Worm (Caenorhabditis elegans): ENCODE measurements around the gene chil-4.
A peak's percentile ranks its signal among the peaks of the same experiment; 100 is the strongest.

Gene chil-4

ce11 chrII:9861394-9861793, 5.9 kb upstream of the chil-4 start, which contains the start of gene chil-3:
chil-3 (minus strand) TSS chrII:9861494.
- TF ChIP-seq tab-1 (GFP tag; IDR thresholded peaks at IDR 0.05): no peak
- TF ChIP-seq flt-1 (GFP tag; IDR thresholded peaks at IDR 0.05): no peak
- no peak for TF ChIP-seq klf-2 (GFP tag; conservative IDR thresholded peaks at IDR 0.05)

- TF ChIP-seq tab-1 (GFP tag; IDR thresholded peaks at IDR 0.05) (no peak), klf-2 (GFP tag; conservative IDR thresholded peaks at IDR 0.05) (no peak), T22C8.4 (GFP tag; IDR thresholded peaks at IDR 0.05) (no peak), med-1 (GFP tag; optimal IDR thresholded peaks at IDR 0.05; ENCODE audit: insufficient read depth) (no peak), ztf-23 (GFP tag; IDR thresholded peaks at IDR 0.05) (no peak), ztf-29 (GFP tag; IDR thresholded peaks at IDR 0.05) (no peak), flt-1 (GFP tag; IDR thresholded peaks at IDR 0.05) (no peak), cog-1 (tag; optimal IDR thresholded peaks at IDR 0.05) (no peak), ref-1 (GFP tag; conservative IDR thresholded peaks at IDR 0.05) (no peak)
These were observed 4.1 kb upstream of the chil-4 start, which contains the start of gene chil-5 for ce11 chrII:9859575-9859974. chil-5 (minus strand) TSS chrII:9859675.

ce11 chrII:9857791-9858190, 2.3 kb upstream of the chil-4 start, which contains the start of gene chil-6:
chil-6 (minus strand) TSS chrII:9857891.
- no peak for TF ChIP-seq T22C8.4 (GFP tag; IDR thresholded peaks at IDR 0.05)
- no peak for TF ChIP-seq cog-1 (tag; optimal IDR thresholded peaks at IDR 0.05)
- TF ChIP-seq tab-1 (GFP tag; IDR thresholded peaks at IDR 0.05): no peak
- no peak for TF ChIP-seq ztf-23 (GFP tag; IDR thresholded peaks at IDR 0.05)
- no peak for TF ChIP-seq ztf-29 (GFP tag; IDR thresholded peaks at IDR 0.05)
- no peak for TF ChIP-seq flt-1 (GFP tag; IDR thresholded peaks at IDR 0.05)

ce11 chrII:9850945-9851344, 4.6 kb downstream of the chil-4 start, which contains the start of gene ZK938.10:
ZK938.10 (minus strand) TSS chrII:9851045.
- no peak for TF ChIP-seq ztf-23 (GFP tag; IDR thresholded peaks at IDR 0.05)
- no peak for TF ChIP-seq klf-2 (GFP tag; conservative IDR thresholded peaks at IDR 0.05)

- TF ChIP-seq klf-2 (GFP tag; conservative IDR thresholded peaks at IDR 0.05) (no peak), tab-1 (GFP tag; IDR thresholded peaks at IDR 0.05) (no peak), ztf-23 (GFP tag; IDR thresholded peaks at IDR 0.05) (no peak), ztf-29 (GFP tag; IDR thresholded peaks at IDR 0.05) (no peak), cog-1 (tag; optimal IDR thresholded peaks at IDR 0.05) (no peak), T22C8.4 (GFP tag; IDR thresholded peaks at IDR 0.05) (no peak), flt-1 (GFP tag; IDR thresholded peaks at IDR 0.05) (no peak), ref-1 (GFP tag; conservative IDR thresholded peaks at IDR 0.05) (no peak), med-1 (GFP tag; optimal IDR thresholded peaks at IDR 0.05; ENCODE audit: insufficient read depth) (no peak)
These were observed 6.0 kb downstream of the chil-4 start, which contains the start of gene old-2 for ce11 chrII:9849497-9849896. old-2 (minus strand) TSS chrII:9849597.

- no peak for TF ChIP-seq tab-1 (GFP tag; IDR thresholded peaks at IDR 0.05)
- TF ChIP-seq T22C8.4 (GFP tag; IDR thresholded peaks at IDR 0.05): no peak
- no peak for TF ChIP-seq ref-1 (GFP tag; conservative IDR thresholded peaks at IDR 0.05)
- TF ChIP-seq ztf-29 (GFP tag; IDR thresholded peaks at IDR 0.05): no peak
- no peak for TF ChIP-seq cog-1 (tag; optimal IDR thresholded peaks at IDR 0.05)
These were observed 10.3 kb downstream of the chil-4 start, which contains the start of gene chil-9 for ce11 chrII:9845239-9845638. chil-9 (minus strand) TSS chrII:9845339.

- TF ChIP-seq med-1 (GFP tag; optimal IDR thresholded peaks at IDR 0.05; ENCODE audit: insufficient read depth): no peak
- no peak for TF ChIP-seq T22C8.4 (GFP tag; IDR thresholded peaks at IDR 0.05)
- no peak for TF ChIP-seq tab-1 (GFP tag; IDR thresholded peaks at IDR 0.05)
- no peak for TF ChIP-seq ref-1 (GFP tag; conservative IDR thresholded peaks at IDR 0.05)
These were observed 13.5 kb downstream of the chil-4 start, which contains the start of gene rnh-1.2 for ce11 chrII:9841985-9842505. rnh-1.2 (minus strand) TSS chrII:9842035.

ce11 chrII:9840313-9840712, 15.2 kb downstream of the chil-4 start, which contains the start of gene ZK938.11:
ZK938.11 (minus strand) TSS chrII:9840413.
- TF ChIP-seq ref-1 (GFP tag; conservative IDR thresholded peaks at IDR 0.05) (no peak), T22C8.4 (GFP tag; IDR thresholded peaks at IDR 0.05) (no peak), ztf-29 (GFP tag; IDR thresholded peaks at IDR 0.05) (no peak), ztf-23 (GFP tag; IDR thresholded peaks at IDR 0.05) (no peak), cog-1 (tag; optimal IDR thresholded peaks at IDR 0.05) (no peak), med-1 (GFP tag; optimal IDR thresholded peaks at IDR 0.05; ENCODE audit: insufficient read depth) (no peak), tab-1 (GFP tag; IDR thresholded peaks at IDR 0.05) (no peak), klf-2 (GFP tag; conservative IDR thresholded peaks at IDR 0.05) (no peak), flt-1 (GFP tag; IDR thresholded peaks at IDR 0.05) (no peak)

ce11 chrII:9838260-9838935, 17.1 kb downstream of the chil-4 start, which contains the start of gene arrd-4:
arrd-4 (minus strand) TSS chrII:9838310.
- no peak for TF ChIP-seq ztf-23 (GFP tag; IDR thresholded peaks at IDR 0.05)
- TF ChIP-seq cog-1 (tag; optimal IDR thresholded peaks at IDR 0.05): no peak
- 0 out of 2 replicates have a peak, but pooled peaks have one; percentile 7 for TF ChIP-seq tab-1 (GFP tag; IDR thresholded peaks at IDR 0.05)
- TF ChIP-seq med-1 (GFP tag; optimal IDR thresholded peaks at IDR 0.05; ENCODE audit: insufficient read depth): no peak

- TF ChIP-seq cog-1 (tag; optimal IDR thresholded peaks at IDR 0.05) (no peak), T22C8.4 (GFP tag; IDR thresholded peaks at IDR 0.05) (no peak), med-1 (GFP tag; optimal IDR thresholded peaks at IDR 0.05; ENCODE audit: insufficient read depth) (no peak), ref-1 (GFP tag; conservative IDR thresholded peaks at IDR 0.05) (no peak), ztf-29 (GFP tag; IDR thresholded peaks at IDR 0.05) (no peak), flt-1 (GFP tag; IDR thresholded peaks at IDR 0.05) (no peak), tab-1 (GFP tag; IDR thresholded peaks at IDR 0.05) (no peak), ztf-23 (GFP tag; IDR thresholded peaks at IDR 0.05) (no peak), klf-2 (GFP tag; conservative IDR thresholded peaks at IDR 0.05) (no peak)
These were observed 19.6 kb downstream of the chil-4 start for ce11 chrII:9835958-9836357.
